Worm (Caenorhabditis elegans): Measurements from ENCODE around the gene ZK1055.7.

- TF ChIP-seq nhr-28 (tag; optimal IDR thresholded peaks at IDR 0.05) (no peak), ham-2 (GFP tag; optimal IDR thresholded peaks at IDR 0.05) (no peak), ces-1 (GFP tag; optimal IDR thresholded peaks at IDR 0.05) (no peak), nhr-12 (tag; optimal IDR thresholded peaks at IDR 0.05) (no peak), elt-3 (tag; optimal IDR thresholded peaks at IDR 0.05) (no peak)
These were observed 1.0 kb upstream of the ZK1055.7 start for ce11 chrV:6606197-6606596.

Measured in whole organism, mixed stage, embryonic.